Worm (Caenorhabditis elegans): ENCODE measurements around the gene T22F3.7.

The T22F3.7 gene

DNA sequence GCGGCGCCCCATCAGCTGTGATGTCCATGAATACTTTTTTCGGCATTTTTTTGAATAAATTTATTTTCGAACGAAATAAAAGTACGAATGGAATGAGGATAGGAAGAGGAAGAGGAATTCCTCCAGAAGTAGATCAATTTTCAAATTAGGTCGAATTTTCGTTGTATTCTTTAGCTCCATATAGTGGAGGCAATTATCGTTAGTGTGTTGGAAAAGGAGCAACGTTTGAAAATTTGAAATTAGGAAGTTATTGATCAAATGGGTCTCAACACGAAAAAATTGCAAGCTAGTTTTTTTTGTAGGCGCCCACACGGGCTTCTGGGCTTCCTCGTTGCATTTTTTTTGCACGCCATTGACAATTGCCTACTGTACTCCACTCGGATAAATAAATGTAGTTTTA lies 8.4 kb downstream of the T22F3.7 start, which contains the start of gene T22F3.12:
Gene T22F3.12 (minus strand): TSS at position 101 of the 400 bp plus-strand sequence.
- TF ChIP-seq ceh-82 (tag; optimal IDR thresholded peaks at IDR 0.05) = no peak
- no peak for TF ChIP-seq vab-15 (tag; optimal IDR thresholded peaks at IDR 0.05)

DNA sequence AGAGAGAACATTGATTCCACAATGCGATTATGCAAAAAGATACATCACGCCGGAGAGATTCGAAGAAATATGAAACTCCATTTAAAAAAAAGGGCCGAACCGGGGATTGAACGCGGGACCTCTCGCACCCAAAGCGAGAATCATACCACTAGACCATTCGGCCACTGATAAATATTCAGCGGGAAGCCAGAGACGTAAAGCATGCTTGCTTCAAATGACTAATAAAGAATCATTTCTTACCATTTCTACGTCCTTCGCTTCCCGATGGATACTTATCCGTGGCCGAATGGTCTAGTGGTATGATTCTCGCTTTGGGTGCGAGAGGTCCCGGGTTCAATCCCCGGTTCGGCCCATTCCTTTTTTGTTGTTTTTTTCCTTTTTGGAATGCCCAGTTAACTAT lies 12.2 kb downstream of the T22F3.7 start:
- TF ChIP-seq irx-1 (tag; optimal IDR thresholded peaks at IDR 0.05) (no peak), efl-1 (optimal IDR thresholded peaks at IDR 0.05) (no peak), efl-1 (GFP tag; optimal IDR thresholded peaks at IDR 0.05 in 1 of 2) (peak in 1 of 2 experiments; percentile 16)

DNA sequence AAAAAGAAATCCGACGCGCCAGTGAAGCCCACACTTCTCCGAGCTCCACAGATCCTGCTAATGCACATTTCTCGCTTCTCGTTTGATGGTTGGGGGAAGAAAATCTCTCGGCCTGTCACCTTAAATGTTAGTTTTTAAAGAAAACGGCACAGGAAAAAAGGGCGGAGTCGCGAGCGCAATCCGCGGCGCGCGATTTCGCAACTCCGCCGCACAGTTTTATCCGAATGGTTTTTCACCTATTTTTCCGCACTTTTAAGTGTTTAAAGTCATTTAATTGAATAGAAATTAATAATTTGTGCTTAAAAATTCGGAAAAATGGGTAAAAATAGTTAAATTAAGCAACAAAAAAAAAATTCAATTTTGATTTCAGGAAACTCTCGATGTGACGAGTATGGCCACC lies 12.8 kb downstream of the T22F3.7 start:
- TF ChIP-seq ceh-88 (GFP tag; IDR thresholded peaks at IDR 0.05) (no peak), rnt-1 (tag; optimal IDR thresholded peaks at IDR 0.05) (peak; percentile 30), fos-1 (tag; optimal IDR thresholded peaks at IDR 0.05) (no peak), lsy-2 (tag; optimal IDR thresholded peaks at IDR 0.05) (peak; percentile 19 to 38), nhr-237 (tag; optimal IDR thresholded peaks at IDR 0.05) (no peak), zip-4 (GFP tag; optimal IDR thresholded peaks at IDR 0.05) (peak; percentile 1), swsn-7 (tag; optimal IDR thresholded peaks at IDR 0.05) (peak; percentile 47), unc-130 (tag; optimal IDR thresholded peaks at IDR 0.05) (peak; percentile 20), pqm-1 (tag; optimal IDR thresholded peaks at IDR 0.05) (no peak), nhr-20 (tag; optimal IDR thresholded peaks at IDR 0.05) (peak; percentile 29), dsc-1 (tag; optimal IDR thresholded peaks at IDR 0.05) (peak; percentile 6), snu-23 (GFP tag; optimal IDR thresholded peaks at IDR 0.05) (peak; percentile 21), efl-1 (optimal IDR thresholded peaks at IDR 0.05) (peak in 1 of 2 experiments; percentile 34), efl-1 (GFP tag; optimal IDR thresholded peaks at IDR 0.05 in 1 of 2) (peak in 1 of 2 experiments; percentile 88), dpl-1 (GFP tag; optimal IDR thresholded peaks at IDR 0.05) (peak; percentile 10 to 16 (median 15)), egl-27 (tag; optimal IDR thresholded peaks at IDR 0.05) (no peak), ceh-82 (tag; optimal IDR thresholded peaks at IDR 0.05) (peak in 2 of 3 experiments; percentile 14 to 21), nhr-76 (tag; optimal IDR thresholded peaks at IDR 0.05) (no peak), xbp-1 (tag; optimal IDR thresholded peaks at IDR 0.05) (peak; percentile 32), aha-1 (tag; optimal IDR thresholded peaks at IDR 0.05) (no peak), vab-15 (tag; optimal IDR thresholded peaks at IDR 0.05) (no peak), nhr-19 (GFP tag; conservative IDR thresholded peaks at IDR 0.05) (peak; percentile 38), ces-1 (GFP tag; optimal IDR thresholded peaks at IDR 0.05) (no peak), lin-39 (tag; optimal IDR thresholded peaks at IDR 0.05) (no peak), pag-3 (tag; optimal IDR thresholded peaks at IDR 0.05; ENCODE audit: borderline replicate concordance, insufficient read depth) (no peak), ceh-8 (GFP tag; optimal IDR thresholded peaks at IDR 0.05) (no peak), nhr-71 (tag; optimal IDR thresholded peaks at IDR 0.05) (peak; percentile 48), mep-1 (tag; optimal IDR thresholded peaks at IDR 0.05) (no peak), nhr-12 (tag; optimal IDR thresholded peaks at IDR 0.05) (no peak), lin-14 (GFP tag; optimal IDR thresholded peaks at IDR 0.05) (peak; percentile 21), lin-35 (GFP tag; optimal IDR thresholded peaks at IDR 0.05) (peak; percentile 13 to 20), ztf-11 (tag; optimal IDR thresholded peaks at IDR 0.05) (no peak), C16A3.4 (tag; optimal IDR thresholded peaks at IDR 0.05) (peak; percentile 14), unc-98 (GFP tag; IDR thresholded peaks at IDR 0.05) (no peak), irx-1 (tag; optimal IDR thresholded peaks at IDR 0.05) (no peak), nhr-85 (tag) (peak; percentile 36), ets-5 (GFP tag; IDR thresholded peaks at IDR 0.05) (no peak), tbx-2 (tag; optimal IDR thresholded peaks at IDR 0.05) (peak; percentile 12), unc-30 (tag; optimal IDR thresholded peaks at IDR 0.05) (no peak)

All from whole organism, L1 larva.